Worm (Caenorhabditis elegans) whole organism, mixed stage, embryonic: Measurements from ENCODE around the gene F36H5.13.

Experiments
- bed-3 ChIP-seq: fragments of 200-800 bp; sonication (Bioruptor generic); optimal IDR thresholded peaks from 3 replicates; lab custom pipeline; 2018; ENCODE audit warnings: mild to moderate bottlenecking, missing genetic modification characterization, moderate library complexity, missing compliant biosample characterization
- blmp-1 ChIP-seq: fragments of 150-350 bp; optimal IDR thresholded peaks from 2 replicates; lab custom pipeline; 2014; ENCODE audit warnings: missing biosample characterization, missing genetic modification characterization
- ceh-39 ChIP-seq: fragments of 150-350 bp; optimal IDR thresholded peaks from 2 replicates; lab custom pipeline; 2014; ENCODE audit warnings: missing biosample characterization, missing genetic modification characterization
- ceh-83 ChIP-seq: fragments of 200-800 bp; sonication (Bioruptor generic); optimal IDR thresholded peaks from 2 replicates; lab custom pipeline; 2018; ENCODE audit warnings: mild to moderate bottlenecking, missing genetic modification characterization, missing compliant biosample characterization
- ces-1 ChIP-seq: fragments of 150-350 bp; optimal IDR thresholded peaks from 2 replicates; lab custom pipeline; 2014; ENCODE audit warnings: missing biosample characterization, missing genetic modification reagents, missing genetic modification characterization
- cnd-1 ChIP-seq: fragments of 200-800 bp; sonication (Bioruptor generic); optimal IDR thresholded peaks from 2 replicates; lab custom pipeline; 2018; ENCODE audit warnings: mild to moderate bottlenecking, missing genetic modification characterization, missing compliant biosample characterization
- drap-1 ChIP-seq: fragments of 200-800 bp; sonication (Bioruptor generic); optimal IDR thresholded peaks from 3 replicates; lab custom pipeline; 2018; ENCODE audit warnings: mild to moderate bottlenecking, missing genetic modification characterization, missing compliant biosample characterization
- elt-1 ChIP-seq: sonication (generic microtip); optimal IDR thresholded peaks from 2 replicates; lab custom pipeline; 2017; ENCODE audit warnings: missing genetic modification characterization, mild to moderate bottlenecking, missing compliant biosample characterization, antibody characterized with exemption, moderate library complexity, borderline replicate concordance; ENCODE audit not compliant: insufficient read depth
- ham-2 ChIP-seq: fragments of 200-800 bp; sonication (Bioruptor generic); optimal IDR thresholded peaks from 2 replicates; lab custom pipeline; 2018; ENCODE audit warnings: mild to moderate bottlenecking, missing genetic modification characterization, missing compliant biosample characterization
- hlh-1 ChIP-seq: fragments of 150-350 bp; optimal IDR thresholded peaks from 2 replicates; lab custom pipeline; 2014; ENCODE audit warnings: missing biosample characterization, missing genetic modification reagents, missing genetic modification characterization
- lin-13 ChIP-seq: fragments of 150-350 bp; optimal IDR thresholded peaks from 2 replicates; lab custom pipeline; 2014; ENCODE audit warnings: missing biosample characterization, missing genetic modification characterization
- lin-32 ChIP-seq: fragments of 200-800 bp; sonication (Bioruptor generic); optimal IDR thresholded peaks from 2 replicates; lab custom pipeline; 2018; ENCODE audit warnings: mild to moderate bottlenecking, missing genetic modification characterization, missing compliant biosample characterization
- lsy-2 ChIP-seq: fragments of 150-350 bp; optimal IDR thresholded peaks from 2 replicates; lab custom pipeline; 2014; ENCODE audit warnings: missing biosample characterization, missing genetic modification characterization
- mab-5 ChIP-seq: fragments of 150-350 bp; optimal IDR thresholded peaks from 2 replicates; lab custom pipeline; 2014; ENCODE audit warnings: missing biosample characterization, missing genetic modification characterization
- mep-1 ChIP-seq: fragments of 150-350 bp; optimal IDR thresholded peaks from 2 replicates; lab custom pipeline; 2017; ENCODE audit warnings: missing biosample characterization, missing genetic modification reagents, missing genetic modification characterization, inconsistent platforms
- mls-2 ChIP-seq: sonication (generic microtip); optimal IDR thresholded peaks from 2 replicates; lab custom pipeline; 2016; ENCODE audit warnings: mild to moderate bottlenecking, missing genetic modification characterization, moderate library complexity, missing compliant biosample characterization
- nhr-12 ChIP-seq: fragments of 150-350 bp; optimal IDR thresholded peaks from 2 replicates; lab custom pipeline; 2014; ENCODE audit warnings: missing biosample characterization, missing genetic modification characterization
- nhr-2 ChIP-seq: fragments of 150-350 bp; optimal IDR thresholded peaks from 2 replicates; lab custom pipeline; 2014; ENCODE audit warnings: missing biosample characterization, missing genetic modification characterization
- nhr-237 ChIP-seq: fragments of 150-350 bp; optimal IDR thresholded peaks from 2 replicates; lab custom pipeline; 2014; ENCODE audit warnings: missing biosample characterization, missing genetic modification characterization
- nhr-76 ChIP-seq: sonication (generic microtip); optimal IDR thresholded peaks from 2 replicates; lab custom pipeline; 2017; ENCODE audit warnings: missing biosample characterization, missing genetic modification characterization
- pha-4 ChIP-seq: fragments of 150-350 bp; optimal IDR thresholded peaks from 2 replicates; lab custom pipeline; 2018; ENCODE audit warnings: missing biosample characterization, missing genetic modification reagents, missing genetic modification characterization
- snpc-4 ChIP-seq: fragments of 150-350 bp; optimal IDR thresholded peaks from 2 replicates; lab custom pipeline; 2014; ENCODE audit warnings: missing biosample characterization, missing genetic modification characterization
- sptf-1 ChIP-seq: sonication (generic microtip); optimal IDR thresholded peaks from 2 replicates; lab custom pipeline; 2017; ENCODE audit warnings: mild to moderate bottlenecking, missing genetic modification characterization, moderate library complexity, missing compliant biosample characterization
- tbx-8 ChIP-seq: fragments of 200-800 bp; sonication (Bioruptor generic); optimal IDR thresholded peaks from 2 replicates; lab custom pipeline; 2018; ENCODE audit warnings: mild to moderate bottlenecking, missing genetic modification characterization, moderate library complexity, missing compliant biosample characterization
- unc-62 ChIP-seq: fragments of 150-350 bp; optimal IDR thresholded peaks from 2 replicates; lab custom pipeline; 2014; ENCODE audit warnings: missing biosample characterization, missing genetic modification reagents, missing genetic modification characterization
- zip-8 ChIP-seq: fragments of 150-350 bp; optimal IDR thresholded peaks from 2 replicates; lab custom pipeline; 2014; ENCODE audit warnings: missing biosample characterization, missing genetic modification characterization

F36H5.13 gene

DNA sequence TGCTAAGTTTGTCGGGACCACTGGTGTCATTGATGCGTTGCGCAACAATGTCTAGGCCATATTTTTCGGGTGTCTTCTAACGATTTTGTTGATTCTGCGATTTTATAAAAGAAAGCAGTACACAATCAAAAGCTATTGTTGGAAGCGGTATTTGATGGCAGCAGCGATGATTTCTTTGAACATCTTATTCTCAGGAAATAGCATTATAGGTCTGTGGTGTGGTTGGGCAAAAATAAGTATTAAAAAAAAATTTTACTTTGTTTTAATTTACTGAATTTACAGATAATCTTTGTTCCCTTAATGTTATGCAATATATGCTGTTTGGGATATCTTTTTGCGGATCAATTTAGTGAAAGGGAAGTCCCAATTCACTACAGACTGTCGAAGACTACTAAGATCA lies 6.7 kb upstream of the F36H5.13 start, which contains the start of gene F36H5.10:
Gene F36H5.10 (plus strand): TSS at position 301 of the 400 bp plus-strand sequence.
- peak; percentile 19 for TF ChIP-seq zip-8
- no peak for TF ChIP-seq nhr-2 (tag; lab: Kevin White, UChicago)
- TF ChIP-seq tbx-8, result no peak
- TF ChIP-seq nhr-12 (tag; lab: Kevin White, UChicago), result no peak
- TF ChIP-seq lin-13 (tag; lab: Kevin White, UChicago), result no peak
- TF ChIP-seq mep-1 (tag; lab: Kevin White, UChicago), result no peak
- no peak for TF ChIP-seq elt-1
- TF ChIP-seq ham-2 (GFP tag; lab: Kevin White, UChicago), result no peak
- TF ChIP-seq, all 35 proteins: peak for 1

DNA sequence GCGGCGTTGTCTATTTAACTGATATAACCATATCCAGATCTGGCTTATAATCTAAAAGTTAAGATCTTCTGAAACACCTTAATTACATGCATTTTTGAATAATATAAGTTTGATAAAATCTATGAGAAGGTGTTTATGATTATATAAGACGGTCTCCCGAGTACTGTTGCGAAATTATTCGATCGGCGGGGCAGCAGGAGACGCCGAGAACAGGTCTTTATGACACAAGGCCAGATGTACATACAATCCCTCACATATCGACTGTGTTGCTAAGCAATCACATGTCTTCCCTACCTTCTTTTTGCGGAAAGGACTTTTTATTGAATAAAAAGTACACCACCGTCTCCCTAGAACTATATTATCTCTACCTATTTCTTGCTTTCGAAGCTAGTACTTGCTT lies 6.3 kb upstream of the F36H5.13 start, which contains the start of gene fbxb-53:
Gene fbxb-53 (plus strand): TSS at position 301 of the 400 bp plus-strand sequence.
- no peak for TF ChIP-seq zip-8
- peak; percentile 44 for TF ChIP-seq elt-1
- TF ChIP-seq nhr-237 (tag; lab: Kevin White, UChicago), result no peak

DNA sequence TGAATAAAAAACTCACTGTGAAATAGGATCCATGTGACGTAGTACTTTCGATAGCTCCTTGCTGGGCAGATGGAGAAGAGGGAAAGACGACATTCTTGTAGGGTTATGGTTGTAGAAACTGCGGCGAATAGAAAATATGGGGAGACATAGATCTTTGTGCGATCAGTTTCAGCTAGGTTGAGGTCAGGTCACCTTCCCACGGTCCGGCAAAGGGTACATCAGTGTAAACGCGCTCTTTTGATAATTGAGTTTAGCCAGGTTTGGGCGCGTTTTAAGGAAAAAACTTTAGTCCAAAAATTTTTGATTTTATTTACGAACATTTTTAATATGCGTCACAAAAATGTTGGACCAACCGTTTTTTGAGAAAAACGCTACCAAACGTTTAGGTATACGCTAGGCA lies 5.8 kb upstream of the F36H5.13 start, which contains the start of gene F36H5.17:
Gene F36H5.17 (minus strand): TSS at position 101 of the 400 bp plus-strand sequence.
- no peak for TF ChIP-seq ham-2 (GFP tag; lab: Kevin White, UChicago)
- no peak for TF ChIP-seq nhr-2 (tag; lab: Kevin White, UChicago)
- TF ChIP-seq lsy-2 (tag; lab: Kevin White, UChicago), result no peak
- no peak for TF ChIP-seq zip-8
- no peak for TF ChIP-seq nhr-237 (tag; lab: Kevin White, UChicago)
- no peak for TF ChIP-seq blmp-1 (tag; lab: Kevin White, UChicago)
- TF ChIP-seq snpc-4 (tag; lab: Kevin White, UChicago), result no peak
- TF ChIP-seq, all 35 proteins: peak for 0

DNA sequence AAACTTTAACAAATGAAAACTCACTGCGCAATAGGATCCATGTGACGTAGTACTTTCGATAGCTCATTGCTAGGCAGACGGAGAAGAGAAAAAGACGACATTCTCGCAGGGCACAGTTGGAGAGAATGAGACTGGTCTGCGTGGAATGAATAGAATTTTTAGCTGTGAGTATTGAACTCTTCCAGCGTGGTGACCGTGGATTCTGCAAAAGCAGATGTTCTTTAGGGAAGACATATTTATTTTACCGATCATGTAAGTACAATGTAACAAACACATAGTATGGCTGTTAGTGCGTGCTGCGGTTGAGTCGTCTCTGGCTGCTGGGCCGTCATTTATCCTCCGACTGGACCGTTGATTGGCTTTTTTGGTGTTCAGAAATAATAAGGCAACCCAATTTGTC lies 2.7 kb upstream of the F36H5.13 start, which contains the start of gene F36H5.9:
Gene F36H5.9 (minus strand): TSS at position 101 of the 400 bp plus-strand sequence.
- TF ChIP-seq nhr-76 (no peak), hlh-1 (tag; lab: Kevin White, UChicago) (no peak), mls-2 (tag; lab: Kevin White, UChicago) (no peak), ces-1 (GFP tag; lab: Kevin White, UChicago) (no peak), drap-1 (no peak), unc-62 (GFP tag; lab: Kevin White, UChicago) (no peak), elt-1 (no peak), blmp-1 (tag; lab: Kevin White, UChicago) (no peak), ceh-83 (no peak), cnd-1 (tag; lab: Kevin White, UChicago) (no peak)

DNA sequence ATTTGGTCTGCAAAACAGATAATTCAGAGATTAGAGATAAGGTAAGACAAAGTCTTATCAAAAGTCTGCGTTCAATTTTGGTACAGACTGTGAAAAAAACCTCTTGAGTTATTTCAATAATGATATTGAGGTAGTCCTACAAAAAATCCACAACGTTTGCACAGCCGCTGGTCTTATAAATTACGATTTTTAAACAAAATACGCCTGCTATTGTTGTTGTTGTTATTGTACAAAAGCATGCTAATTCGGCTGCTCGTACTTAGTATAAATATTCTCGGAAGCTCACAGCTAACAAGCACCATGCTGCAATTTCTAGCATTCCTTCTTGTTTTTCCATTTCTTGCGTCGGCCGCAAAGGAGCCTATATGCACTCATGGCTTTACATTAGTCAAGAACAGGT lies 6.1 kb downstream of the F36H5.13 start, which contains the start of gene clec-19:
Gene clec-19 (plus strand): TSS at position 301 of the 400 bp plus-strand sequence.
- no peak for TF ChIP-seq nhr-12 (tag; lab: Kevin White, UChicago)
- no peak for TF ChIP-seq ham-2 (GFP tag; lab: Kevin White, UChicago)
- TF ChIP-seq ceh-39 (tag; lab: Kevin White, UChicago), result no peak
- TF ChIP-seq mep-1 (tag; lab: Kevin White, UChicago), result no peak
- TF ChIP-seq bed-3 (GFP tag; lab: Kevin White, UChicago), result no peak

DNA sequence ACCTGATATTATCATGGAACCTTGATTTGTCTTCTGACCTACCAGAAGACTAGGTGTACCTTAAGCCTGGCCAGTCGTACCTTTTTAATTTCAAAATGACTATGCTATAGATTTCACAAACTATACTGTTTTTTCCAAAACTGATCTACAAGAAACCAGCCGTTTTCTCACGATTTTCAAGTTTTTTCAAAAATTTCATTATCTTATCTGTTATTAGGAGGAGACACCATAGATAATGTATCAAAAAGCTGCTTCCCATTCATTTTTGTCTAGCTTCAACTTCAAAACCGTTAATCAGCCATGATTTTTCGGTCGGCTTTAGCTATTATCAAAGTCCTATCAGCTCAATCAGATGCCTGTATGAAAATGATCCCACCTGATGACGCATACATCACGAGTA lies 7.8 kb downstream of the F36H5.13 start, which contains the start of gene F36H5.12:
Gene F36H5.12 (plus strand): TSS at position 301 of the 400 bp plus-strand sequence.
- TF ChIP-seq bed-3 (GFP tag; lab: Kevin White, UChicago) (no peak), ceh-83 (no peak), ces-1 (GFP tag; lab: Kevin White, UChicago) (no peak), lin-32 (GFP tag; lab: Kevin White, UChicago) (no peak), pha-4 (no peak), snpc-4 (tag; lab: Kevin White, UChicago) (no peak), mls-2 (tag; lab: Kevin White, UChicago) (no peak)

DNA sequence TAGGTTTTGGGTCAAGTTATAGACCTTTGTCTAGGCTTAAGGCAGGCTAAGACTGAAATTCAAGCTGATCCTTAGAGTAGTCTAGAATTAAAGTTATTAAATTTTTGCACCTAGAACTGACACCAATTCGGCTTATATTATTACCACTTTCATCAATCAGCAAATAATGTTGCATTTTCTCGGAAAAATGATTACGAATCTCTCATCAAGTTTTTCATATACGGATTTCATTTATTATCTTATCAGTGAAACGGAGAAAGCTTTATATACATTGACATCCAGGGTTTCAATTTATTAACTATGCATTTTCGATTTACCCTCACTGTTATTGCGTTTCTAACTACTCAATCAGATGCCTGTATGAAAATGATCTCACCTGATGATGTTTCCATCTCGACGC lies 9.1 kb downstream of the F36H5.13 start, which contains the start of gene K07G6.1:
Gene K07G6.1 (plus strand): TSS at position 301 of the 400 bp plus-strand sequence.
- TF ChIP-seq ces-1 (GFP tag; lab: Kevin White, UChicago) (no peak), zip-8 (no peak), ham-2 (GFP tag; lab: Kevin White, UChicago) (no peak)

DNA sequence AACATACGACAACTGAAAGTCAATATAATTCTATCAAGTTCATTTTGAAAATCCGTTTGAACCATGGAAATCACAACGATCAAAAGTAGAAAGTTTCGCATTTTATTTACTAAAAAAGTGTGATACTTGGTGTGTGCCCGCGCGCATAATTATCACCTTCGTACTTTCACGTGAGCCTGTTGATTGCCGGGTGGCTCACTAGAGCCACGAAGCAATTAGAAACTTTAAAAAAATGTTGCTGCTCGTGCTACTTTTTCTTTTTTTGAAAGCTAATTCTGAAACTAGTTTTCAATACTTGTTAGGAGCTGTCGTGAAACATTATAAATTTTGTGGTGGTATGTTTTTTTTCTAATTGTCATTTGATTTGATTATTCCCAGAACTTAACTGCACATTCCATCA lies 11.5 kb downstream of the F36H5.13 start, which contains the start of the genes irld-9 and irld-33:
Gene irld-9 (minus strand): TSS at position 101 of the 400 bp plus-strand sequence.
Gene irld-33 (plus strand): TSS at position 209 of the 400 bp plus-strand sequence.
- no peak for TF ChIP-seq lsy-2 (tag; lab: Kevin White, UChicago)
- no peak for TF ChIP-seq mab-5
- no peak for TF ChIP-seq nhr-237 (tag; lab: Kevin White, UChicago)
- no peak for TF ChIP-seq ham-2 (GFP tag; lab: Kevin White, UChicago)
- TF ChIP-seq ceh-39 (tag; lab: Kevin White, UChicago), result no peak
- TF ChIP-seq hlh-1 (tag; lab: Kevin White, UChicago), result no peak
- no peak for TF ChIP-seq snpc-4 (tag; lab: Kevin White, UChicago)
- no peak for TF ChIP-seq cnd-1 (tag; lab: Kevin White, UChicago)
- TF ChIP-seq sptf-1 (tag; lab: Kevin White, UChicago), result no peak
